Worm (Caenorhabditis elegans): ENCODE results near the gene clec-27.

The clec-27 gene

DNA sequence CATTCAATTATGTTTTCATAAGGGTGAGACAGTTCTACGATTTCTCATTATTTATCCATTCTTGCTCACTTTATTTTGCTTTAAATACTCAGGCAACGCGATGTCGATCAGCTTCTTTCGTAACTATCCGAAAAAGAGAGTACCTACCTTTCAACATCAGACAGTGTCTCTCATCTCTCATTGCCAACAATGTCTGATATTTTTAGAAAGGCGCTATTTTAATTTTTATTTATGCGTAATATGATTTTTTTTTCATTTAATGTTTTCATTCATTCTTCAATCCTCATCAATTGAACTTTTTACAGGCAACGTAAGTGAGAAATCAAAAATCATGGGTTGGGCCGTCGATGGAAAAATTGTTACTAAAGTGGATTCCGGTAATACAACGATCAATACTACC, 30.3 kb downstream of the clec-27 start, which contains the start of gene F09C6.13:
Gene F09C6.13, plus strand, starts transcription at position 301 of the 400 bp plus-strand sequence.
- TF ChIP-seq che-1 (tag; optimal IDR thresholded peaks at IDR 0.05) (no peak), pros-1 (tag; optimal IDR thresholded peaks at IDR 0.05) (no peak), ceh-24 (tag; optimal IDR thresholded peaks at IDR 0.05) (no peak), pha-4 (tag; optimal IDR thresholded peaks at IDR 0.05) (no peak), Y22D7AL.16 (tag; optimal IDR thresholded peaks at IDR 0.05) (no peak), ceh-18 (tag; optimal IDR thresholded peaks at IDR 0.05) (no peak)

DNA sequence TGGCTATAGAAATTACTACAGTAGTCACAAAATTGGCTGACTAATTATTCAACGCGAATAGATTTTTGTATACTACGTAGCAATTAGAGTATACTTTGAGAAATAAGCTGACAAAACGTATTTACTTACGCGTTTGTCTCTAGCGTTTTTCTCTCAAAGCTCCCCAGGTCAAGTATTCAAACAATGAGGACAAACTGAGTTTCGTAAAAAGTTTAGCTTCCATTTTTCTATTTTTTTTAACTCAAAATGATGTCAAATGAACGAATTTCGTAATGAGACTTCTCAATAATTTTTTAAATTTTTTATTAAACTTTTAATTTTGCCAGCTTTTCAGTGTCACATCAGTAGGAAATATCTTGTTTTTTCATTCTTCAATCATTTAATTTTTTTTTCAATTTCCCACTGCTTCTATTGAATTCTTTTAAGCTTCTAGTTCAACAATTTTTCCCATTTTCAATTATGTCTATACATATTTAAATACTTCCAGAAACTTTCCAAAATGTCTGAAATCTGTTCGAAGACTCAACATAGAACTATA, 34.4 kb downstream of the clec-27 start, which contains the start of the genes ifas-2 and fbxa-44:
Gene ifas-2, minus strand, starts transcription at position 101 of the 538 bp plus-strand sequence.
Gene fbxa-44, plus strand, starts transcription at position 488 of the 538 bp plus-strand sequence.
- no peak for TF ChIP-seq ttx-3 (tag; optimal IDR thresholded peaks at IDR 0.05)
- no peak for TF ChIP-seq ceh-45 (GFP tag; IDR thresholded peaks at IDR 0.05)
- no peak for TF ChIP-seq odd-2 (tag; optimal IDR thresholded peaks at IDR 0.05)
- TF ChIP-seq hlh-6 (tag; optimal IDR thresholded peaks at IDR 0.05), result no peak
- TF ChIP-seq elt-2 (tag; optimal IDR thresholded peaks at IDR 0.05), result no peak
- TF ChIP-seq zip-5 (tag; optimal IDR thresholded peaks at IDR 0.05), result no peak
- TF ChIP-seq pha-4 (tag; optimal IDR thresholded peaks at IDR 0.05), result no peak
- TF ChIP-seq gmeb-2 (tag; optimal IDR thresholded peaks at IDR 0.05), result no peak
- TF ChIP-seq ztf-16 (tag; optimal IDR thresholded peaks at IDR 0.05), result no peak
- TF ChIP-seq ceh-19 (GFP tag; optimal IDR thresholded peaks at IDR 0.05), result no peak
- TF ChIP-seq tbx-2 (tag; optimal IDR thresholded peaks at IDR 0.05), result no peak
- TF ChIP-seq mec-3 (tag; optimal IDR thresholded peaks at IDR 0.05; ENCODE audit: borderline replicate concordance), result no peak
- no peak for TF ChIP-seq pqm-1 (tag; optimal IDR thresholded peaks at IDR 0.05)
- no peak for TF ChIP-seq ceh-6 (GFP tag; optimal IDR thresholded peaks at IDR 0.05)
- TF ChIP-seq hlh-30 (tag; optimal IDR thresholded peaks at IDR 0.05; ENCODE audit: insufficient read depth), result no peak
- TF ChIP-seq K02D7.2 (tag; optimal IDR thresholded peaks at IDR 0.05), result no peak
- no peak for TF ChIP-seq ceh-31 (tag; optimal IDR thresholded peaks at IDR 0.05)
- TF ChIP-seq unc-3 (GFP tag; conservative IDR thresholded peaks at IDR 0.05), result no peak
- no peak for TF ChIP-seq unc-3 (tag; optimal IDR thresholded peaks at IDR 0.05)
- no peak for TF ChIP-seq C38D4.7 (GFP tag; optimal IDR thresholded peaks at IDR 0.05)
- no peak for TF ChIP-seq ceh-24 (tag; optimal IDR thresholded peaks at IDR 0.05)

DNA sequence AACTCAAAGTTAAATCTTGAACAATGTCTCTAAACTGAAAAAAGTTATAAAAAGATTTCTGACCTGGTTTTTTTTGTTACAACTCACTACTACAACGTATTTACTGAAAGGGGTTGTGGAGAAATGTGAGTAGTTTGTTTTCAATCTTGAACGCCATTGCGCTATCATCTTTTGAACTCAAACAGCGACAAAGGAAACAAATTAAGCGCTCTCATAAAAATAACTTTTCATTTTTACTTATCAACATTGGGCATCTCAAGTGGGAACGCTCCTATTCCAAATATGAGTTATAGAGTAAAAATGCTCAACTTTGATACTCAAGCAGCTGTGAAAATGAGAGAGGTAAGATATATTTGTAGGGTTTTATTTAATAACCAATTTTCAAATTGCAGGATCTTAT, 39.0 kb downstream of the clec-27 start, which contains the start of gene F09C6.15:
Gene F09C6.15, plus strand, starts transcription at position 301 of the 400 bp plus-strand sequence.
- TF ChIP-seq madf-2 (tag; optimal IDR thresholded peaks at IDR 0.05) (no peak), hlh-13 (GFP tag; optimal IDR thresholded peaks at IDR 0.05) (no peak), ceh-9 (tag; optimal IDR thresholded peaks at IDR 0.05) (no peak)

DNA sequence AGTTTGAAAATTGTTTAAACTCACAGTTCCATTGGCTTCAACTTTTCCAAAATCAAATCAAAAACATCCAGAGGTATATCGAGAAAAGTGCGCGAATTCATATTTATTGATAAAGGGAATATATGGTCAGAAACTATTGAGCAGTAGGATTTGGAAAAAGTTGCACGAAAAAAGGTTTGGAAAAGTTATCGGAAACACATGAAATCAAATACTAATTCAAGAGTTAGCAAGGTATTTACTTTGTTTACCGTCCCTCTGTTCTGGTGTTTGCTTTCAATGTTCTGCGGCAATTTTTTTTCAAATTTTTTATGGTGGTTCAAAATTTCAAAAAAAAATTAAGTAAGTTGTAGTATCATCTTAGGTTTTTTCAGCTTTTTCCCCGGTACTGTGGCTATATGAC, 44.9 kb downstream of the clec-27 start, which contains the start of gene fbxa-45:
Gene fbxa-45, minus strand, starts transcription at position 101 of the 400 bp plus-strand sequence.
- TF ChIP-seq lim-6 (tag; optimal IDR thresholded peaks at IDR 0.05) (no peak), hlh-30 (tag; optimal IDR thresholded peaks at IDR 0.05; ENCODE audit: insufficient read depth) (no peak)

DNA sequence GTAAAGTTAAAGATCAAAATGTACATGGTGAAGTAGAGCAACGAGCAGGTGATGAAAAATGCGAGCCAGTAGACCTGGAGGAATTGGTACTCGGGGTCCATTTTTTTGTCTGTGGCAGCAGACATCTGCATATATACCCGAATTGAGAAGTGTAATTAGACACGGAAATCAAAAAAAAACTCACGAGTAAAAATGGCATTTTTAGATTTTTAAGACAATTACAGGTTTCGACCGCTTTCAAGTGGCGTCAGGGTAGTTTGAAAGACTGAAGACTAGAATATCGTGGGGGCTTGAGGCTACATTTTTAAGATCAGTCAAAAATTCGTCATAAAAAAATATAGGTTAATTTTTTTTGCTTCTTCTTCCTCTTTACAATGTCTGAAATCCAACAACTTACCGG, 48.3 kb downstream of the clec-27 start, which contains the start of gene srd-68:
Gene srd-68, minus strand, starts transcription at position 101 of the 400 bp plus-strand sequence.
- TF ChIP-seq zip-5 (tag; optimal IDR thresholded peaks at IDR 0.05), result no peak
- TF ChIP-seq ets-4 (tag; optimal IDR thresholded peaks at IDR 0.05), result no peak
- no peak for TF ChIP-seq odd-2 (tag; optimal IDR thresholded peaks at IDR 0.05)
- TF ChIP-seq unc-55 (GFP tag; optimal IDR thresholded peaks at IDR 0.05), result no peak

DNA sequence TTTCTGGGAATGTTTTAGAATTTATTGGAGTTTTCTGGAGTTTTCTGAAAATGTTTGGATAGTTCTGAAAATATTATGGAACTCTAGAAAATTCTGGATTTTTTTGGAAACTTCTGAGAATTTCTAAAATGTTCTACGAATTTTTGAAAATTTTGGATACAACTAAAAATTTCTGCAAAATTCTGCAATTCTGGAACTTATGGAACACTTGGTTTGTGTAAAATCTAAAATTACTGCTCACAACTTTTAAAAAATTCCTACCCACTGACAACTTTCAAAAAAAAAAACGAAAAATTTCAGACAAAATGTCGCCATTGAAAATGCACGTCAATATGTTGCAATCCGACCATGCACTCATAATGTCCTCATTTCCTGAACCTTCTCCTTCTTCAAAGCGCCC, 50.2 kb downstream of the clec-27 start, which contains the start of gene nhr-262:
Gene nhr-262, plus strand, starts transcription at position 301 of the 400 bp plus-strand sequence.
- TF ChIP-seq fkh-6 (tag; optimal IDR thresholded peaks at IDR 0.05) (no peak), elt-2 (tag; optimal IDR thresholded peaks at IDR 0.05) (no peak), zip-5 (tag; optimal IDR thresholded peaks at IDR 0.05) (no peak), pha-4 (tag; optimal IDR thresholded peaks at IDR 0.05) (no peak), unc-86 (tag; optimal IDR thresholded peaks at IDR 0.05) (no peak), dve-1 (tag; optimal IDR thresholded peaks at IDR 0.05) (no peak), pqm-1 (tag; optimal IDR thresholded peaks at IDR 0.05) (no peak), nfya-1 (tag; optimal IDR thresholded peaks at IDR 0.05) (no peak), K02D7.2 (tag; optimal IDR thresholded peaks at IDR 0.05) (no peak), pros-1 (tag; optimal IDR thresholded peaks at IDR 0.05) (no peak), ceh-6 (GFP tag; optimal IDR thresholded peaks at IDR 0.05) (no peak), pag-3 (tag; optimal IDR thresholded peaks at IDR 0.05; ENCODE audit: borderline replicate concordance) (no peak), unc-3 (GFP tag; conservative IDR thresholded peaks at IDR 0.05) (no peak), unc-3 (tag; optimal IDR thresholded peaks at IDR 0.05) (no peak), C08G9.2 (tag; optimal IDR thresholded peaks at IDR 0.05) (no peak)
